Worm (Caenorhabditis elegans): Measurements from ENCODE around the gene C28H8.3.

The C28H8.3 gene

ce11 chrIII:5934138-5934658 lies 25.7 kb downstream of the C28H8.3 start:
- TF ChIP-seq aly-2 (tag; optimal IDR thresholded peaks at IDR 0.05) (no peak), sptf-1 (tag; optimal IDR thresholded peaks at IDR 0.05) (no peak), zip-4 (GFP tag; optimal IDR thresholded peaks at IDR 0.05) (no peak), nhr-12 (tag; optimal IDR thresholded peaks at IDR 0.05) (no peak), rnt-1 (tag; optimal IDR thresholded peaks at IDR 0.05) (peak; percentile 7), nhr-20 (tag; optimal IDR thresholded peaks at IDR 0.05) (no peak), elt-3 (tag; optimal IDR thresholded peaks at IDR 0.05) (no peak), lin-14 (GFP tag; optimal IDR thresholded peaks at IDR 0.05) (peak; percentile 59), blmp-1 (tag; optimal IDR thresholded peaks at IDR 0.05) (peak; percentile 84), snu-23 (GFP tag; optimal IDR thresholded peaks at IDR 0.05) (no peak), jun-1 (tag; optimal IDR thresholded peaks at IDR 0.05) (no peak)

DNA sequence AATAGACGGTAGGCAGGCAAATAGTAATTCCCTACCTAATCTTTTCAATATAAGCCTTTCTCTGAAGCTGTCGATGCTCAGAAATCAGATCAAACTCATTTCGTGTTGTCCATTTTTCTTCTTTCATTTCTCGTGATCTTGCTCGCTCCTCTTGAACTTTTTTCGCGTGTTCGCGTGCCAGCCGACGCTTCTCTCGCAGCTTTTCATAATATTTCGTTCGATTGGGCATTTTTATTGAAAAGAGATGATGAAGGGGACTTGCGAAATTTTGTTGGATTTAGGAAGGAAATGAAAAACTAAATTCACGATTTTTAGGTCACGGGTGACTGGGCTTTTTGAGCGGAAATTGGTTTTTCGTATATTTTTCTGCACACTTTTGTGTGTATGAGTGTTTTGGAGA lies 28.5 kb downstream of the C28H8.3 start, which contains the start of gene EGAP1.1:
TSS of gene EGAP1.1 (minus strand) at position 229 of the 400 bp plus-strand sequence.
- no peak for TF ChIP-seq unc-98 (GFP tag; IDR thresholded peaks at IDR 0.05)
- TF ChIP-seq hlh-17 (GFP tag; optimal IDR thresholded peaks at IDR 0.05; ENCODE audit: borderline replicate concordance): no peak
- no peak for TF ChIP-seq lin-15B (tag; optimal IDR thresholded peaks at IDR 0.05)
- TF ChIP-seq fkh-10 (GFP tag; optimal IDR thresholded peaks at IDR 0.05): peak; percentile 53
- TF ChIP-seq nhr-47 (tag; optimal IDR thresholded peaks at IDR 0.05): no peak
- TF ChIP-seq fkh-8 (tag; optimal IDR thresholded peaks at IDR 0.05): peak; percentile 30
- TF ChIP-seq lin-14 (GFP tag; optimal IDR thresholded peaks at IDR 0.05): peak; percentile 32

DNA sequence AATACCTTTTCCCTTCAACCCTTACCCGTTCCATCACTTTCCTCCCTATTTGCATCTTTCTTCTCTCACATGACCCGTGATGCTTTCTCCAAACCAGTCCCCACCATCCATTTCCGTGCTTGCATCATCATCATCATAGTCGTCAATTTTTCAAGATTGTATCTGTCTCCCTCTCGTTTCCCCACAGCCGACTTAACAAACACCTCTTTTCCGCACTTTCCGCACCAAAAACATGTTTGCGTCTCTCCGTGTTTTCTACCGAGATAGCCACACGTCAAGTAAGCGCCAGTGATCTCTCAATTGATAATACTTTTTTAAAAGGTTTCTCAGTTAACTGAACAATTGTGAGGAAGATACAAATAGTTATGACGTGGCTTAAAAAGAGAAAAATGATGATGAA lies 29.5 kb downstream of the C28H8.3 start:
- TF ChIP-seq elt-3 (tag; optimal IDR thresholded peaks at IDR 0.05) (peak in 2 of 6 experiments; percentile 26 to 87), unc-30 (tag; optimal IDR thresholded peaks at IDR 0.05) (no peak), elt-2 (tag; optimal IDR thresholded peaks at IDR 0.05) (peak; percentile 46), xbp-1 (tag; optimal IDR thresholded peaks at IDR 0.05) (peak; percentile 47), dsc-1 (tag; optimal IDR thresholded peaks at IDR 0.05) (peak; percentile 42), nhr-11 (tag; optimal IDR thresholded peaks at IDR 0.05) (no peak), zag-1 (tag; optimal IDR thresholded peaks at IDR 0.05) (no peak), hpl-2 (GFP tag; optimal IDR thresholded peaks at IDR 0.05) (no peak), C04F5.9 (tag; optimal IDR thresholded peaks at IDR 0.05) (no peak), unc-130 (tag; optimal IDR thresholded peaks at IDR 0.05) (peak; percentile 76), ceh-63 (GFP tag; optimal IDR thresholded peaks at IDR 0.05) (no peak), efl-3 (GFP tag; optimal IDR thresholded peaks at IDR 0.05) (no peak), nhr-84 (tag; optimal IDR thresholded peaks at IDR 0.05) (no peak), nhr-47 (tag; optimal IDR thresholded peaks at IDR 0.05) (peak; percentile 52), ceh-90 (tag; optimal IDR thresholded peaks at IDR 0.05) (no peak), vab-15 (tag; optimal IDR thresholded peaks at IDR 0.05) (peak; percentile 17), swsn-7 (tag; optimal IDR thresholded peaks at IDR 0.05) (peak; percentile 13), ztf-4 (tag; optimal IDR thresholded peaks at IDR 0.05) (peak; percentile 62), mef-2 (tag; optimal IDR thresholded peaks at IDR 0.05) (no peak), jun-1 (tag; optimal IDR thresholded peaks at IDR 0.05) (peak; percentile 49), ces-1 (GFP tag; optimal IDR thresholded peaks at IDR 0.05) (no peak), pax-3 (tag; optimal IDR thresholded peaks at IDR 0.05) (no peak), hlh-4 (tag; optimal IDR thresholded peaks at IDR 0.05) (no peak), nhr-237 (tag; optimal IDR thresholded peaks at IDR 0.05) (no peak), nhr-76 (tag; optimal IDR thresholded peaks at IDR 0.05) (no peak), fkh-4 (tag; optimal IDR thresholded peaks at IDR 0.05; ENCODE audit: borderline replicate concordance) (no peak), snu-23 (GFP tag; optimal IDR thresholded peaks at IDR 0.05) (peak; percentile 75), Y116A8C.19 (tag; optimal IDR thresholded peaks at IDR 0.05; ENCODE audit: borderline replicate concordance) (no peak), lin-13 (GFP tag; optimal IDR thresholded peaks at IDR 0.05) (peak; percentile 45), lin-39 (tag; optimal IDR thresholded peaks at IDR 0.05) (no peak), fkh-8 (tag; optimal IDR thresholded peaks at IDR 0.05) (peak; percentile 3), fos-1 (tag; optimal IDR thresholded peaks at IDR 0.05) (no peak), egl-13 (tag; optimal IDR thresholded peaks at IDR 0.05) (no peak), irx-1 (tag; optimal IDR thresholded peaks at IDR 0.05) (peak; percentile 22), unc-98 (GFP tag; IDR thresholded peaks at IDR 0.05) (no peak), hlh-17 (GFP tag; optimal IDR thresholded peaks at IDR 0.05; ENCODE audit: borderline replicate concordance) (no peak), snpc-4 (tag; optimal IDR thresholded peaks at IDR 0.05) (no peak), unc-62 (GFP tag; optimal IDR thresholded peaks at IDR 0.05) (no peak), aly-2 (tag; optimal IDR thresholded peaks at IDR 0.05) (no peak), ama-1 (optimal IDR thresholded peaks at IDR 0.05) (peak; percentile 40)
